Worm (Caenorhabditis elegans): ENCODE data around the gene oac-12.

oac-12 gene

DNA sequence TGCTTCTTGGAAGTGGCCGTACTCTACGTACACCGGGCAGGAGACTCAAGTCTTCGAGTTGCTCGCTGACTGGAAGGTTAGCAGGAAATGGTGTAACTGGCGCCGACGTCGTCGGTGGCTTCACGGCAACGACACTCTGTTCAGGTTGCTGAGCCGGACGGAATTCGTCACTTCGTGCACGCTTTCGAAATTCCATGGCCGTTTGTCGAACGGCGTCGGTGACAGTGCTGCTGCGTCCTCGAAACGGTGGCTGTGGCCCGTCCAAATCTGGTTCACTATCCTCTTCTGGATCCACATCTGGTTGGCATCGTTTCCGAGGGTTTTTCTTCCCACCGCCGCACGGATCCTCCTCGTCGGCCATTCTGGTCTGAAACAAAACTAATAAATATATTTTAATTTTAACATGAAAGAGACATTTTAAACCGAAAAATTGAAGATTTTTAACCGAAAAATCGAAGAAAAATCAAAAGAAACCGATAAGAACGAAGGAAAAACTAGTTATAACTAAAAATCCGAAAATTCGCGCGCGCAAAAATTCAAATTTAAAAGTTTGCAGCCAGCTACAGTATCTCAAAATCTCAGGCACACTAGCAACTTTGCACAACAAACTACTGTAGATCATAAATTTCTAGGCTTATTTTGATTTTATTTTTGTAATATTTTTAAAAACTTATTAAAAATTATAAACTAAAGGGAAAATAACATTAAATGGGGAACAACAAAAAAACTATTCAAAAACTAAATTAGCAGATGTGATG, 43.6 kb upstream of the oac-12 start, which contains the start of gene F32D1.7 (continued):
- TF ChIP-seq madf-8 (GFP tag; conservative IDR thresholded peaks at IDR 0.05), result peak; percentile 98
- no peak for TF ChIP-seq nhr-27 (tag; optimal IDR thresholded peaks at IDR 0.05)
- TF ChIP-seq ceh-100 (GFP tag; IDR thresholded peaks at IDR 0.05), result no peak
- no peak for TF ChIP-seq attf-6 (GFP tag; IDR thresholded peaks at IDR 0.05)
- no peak for TF ChIP-seq ekl-4 (GFP tag; IDR thresholded peaks at IDR 0.05)
- TF ChIP-seq xnd-1 (tag; optimal IDR thresholded peaks at IDR 0.05), result peak; percentile 93
- peak; percentile 6 for TF ChIP-seq snpc-4 (GFP tag; optimal IDR thresholded peaks at IDR 0.05)
- TF ChIP-seq snpc-4 (tag; optimal IDR thresholded peaks at IDR 0.05), result peak in 1 of 4 experiments; percentile 14
- no peak for TF ChIP-seq hmg-20 (GFP tag; IDR thresholded peaks at IDR 0.05)
- TF ChIP-seq mcd-1 (GFP tag; IDR thresholded peaks at IDR 0.05), result peak; percentile 53; the same call in 1 of the 2 replicates
- TF ChIP-seq lin-54 (GFP tag; optimal IDR thresholded peaks at IDR 0.05), result peak; percentile 91
- TF ChIP-seq F49E8.2 (tag; optimal IDR thresholded peaks at IDR 0.05; ENCODE audit: insufficient read depth), result peak; percentile 62
- no peak for TF ChIP-seq F55B11.4 (tag; optimal IDR thresholded peaks at IDR 0.05; ENCODE audit: borderline replicate concordance, insufficient read depth)
- TF ChIP-seq hmg-1.2 (GFP tag; IDR thresholded peaks at IDR 0.05), result no peak
- no peak for TF ChIP-seq pbrm-1 (GFP tag; IDR thresholded peaks at IDR 0.05)

ce11 chrV:4374625-4375024, 42.3 kb upstream of the oac-12 start, which contains the start of gene neg-1:
Gene neg-1 (minus strand): TSS chrV:4374874.
- TF ChIP-seq lin-54 (GFP tag; optimal IDR thresholded peaks at IDR 0.05) (peak; percentile 3), tbx-9 (tag; optimal IDR thresholded peaks at IDR 0.05; ENCODE audit: borderline replicate concordance) (no peak), B0336.3 (GFP tag; IDR thresholded peaks at IDR 0.05) (peak; percentile 17; the same call in 1 of the 2 replicates), ztf-26 (tag; optimal IDR thresholded peaks at IDR 0.05) (no peak), zfh-2 (GFP tag; conservative IDR thresholded peaks at IDR 0.05) (no peak), Y53G8AR.9 (GFP tag; conservative IDR thresholded peaks at IDR 0.05) (0 out of 2 replicates have a peak, but pooled peaks have one; percentile 18), aptf-2 (GFP tag; conservative IDR thresholded peaks at IDR 0.05) (no peak), F10E7.11 (tag; optimal IDR thresholded peaks at IDR 0.05) (no peak), F39B2.1 (GFP tag; IDR thresholded peaks at IDR 0.05) (no peak), egrh-3 (GFP tag; IDR thresholded peaks at IDR 0.05) (no peak), Y79H2A.3 (GFP tag; conservative IDR thresholded peaks at IDR 0.05) (peak; percentile 28; the same call in 1 of the 2 replicates), mel-28 (tag; optimal IDR thresholded peaks at IDR 0.05; ENCODE audit: borderline replicate concordance) (no peak), snpc-1.1 (tag; optimal IDR thresholded peaks at IDR 0.05; ENCODE audit: insufficient read depth) (no peak), bed-1 (GFP tag; IDR thresholded peaks at IDR 0.05) (no peak), hsf-1 (GFP tag; IDR thresholded peaks at IDR 0.05) (0 out of 2 replicates have a peak, but pooled peaks have one; percentile 51), nfya-2 (GFP tag; IDR thresholded peaks at IDR 0.05) (no peak), ceh-27 (GFP tag; optimal IDR thresholded peaks at IDR 0.05) (no peak), efl-1 (GFP tag; optimal IDR thresholded peaks at IDR 0.05) (peak; percentile 18), madf-3 (GFP tag; IDR thresholded peaks at IDR 0.05) (peak; percentile 63; the same call in 1 of the 2 replicates), xnd-1 (tag; optimal IDR thresholded peaks at IDR 0.05) (peak; percentile 43), ztf-3 (GFP tag; optimal IDR thresholded peaks at IDR 0.05) (no peak), Y56A3A.18 (GFP tag; IDR thresholded peaks at IDR 0.05) (no peak), attf-6 (GFP tag; IDR thresholded peaks at IDR 0.05) (0 out of 2 replicates have a peak, but pooled peaks have one; percentile 21), madf-6 (GFP tag; IDR thresholded peaks at IDR 0.05) (peak; percentile 58), ceh-58 (GFP tag; IDR thresholded peaks at IDR 0.05) (no peak)

All from whole organism, young adult.